Worm (Caenorhabditis elegans) whole organism, early embryonic: ENCODE data around the gene ZC404.1.

ENCODE experiments used
- F13C5.2 ChIP-seq: sonication (generic microtip); optimal IDR thresholded peaks from 2 replicates; lab custom pipeline; 2017; ENCODE audit warnings: mild to moderate bottlenecking, missing genetic modification characterization, inconsistent platforms, missing compliant biosample characterization
- ama-1 ChIP-seq: fragments of 150-350 bp; optimal IDR thresholded peaks from 2 replicates; lab custom pipeline; 2014

DNA sequence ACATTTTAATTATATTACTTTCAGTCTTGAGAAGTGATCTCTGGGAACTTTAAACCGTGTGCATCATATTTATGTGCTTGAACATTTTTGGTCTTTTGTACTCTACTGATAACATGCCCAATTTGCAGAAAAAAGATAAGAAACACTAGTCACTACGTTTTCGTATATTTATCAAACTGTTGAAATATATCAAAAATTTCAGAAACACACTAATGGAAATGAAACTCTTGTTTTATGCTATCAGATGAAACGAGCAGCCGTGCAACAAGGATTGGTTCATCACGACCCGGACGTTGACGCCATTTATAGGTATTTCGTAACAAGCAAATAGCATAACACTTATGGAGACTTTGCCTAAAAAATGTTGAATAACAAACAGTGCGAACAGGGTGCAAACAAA, 29.4 kb downstream of the ZC404.1 start:
- TF ChIP-seq ama-1 (no peak), F13C5.2 (tag; lab: Kevin White, UChicago) (no peak)
